Fruit fly (Drosophila melanogaster) whole organism, embryonic: ENCODE data around the gene Cerk.

Source experiments
- B-H1 ChIP-seq: fragments of 200-800 bp; sonication (Bioruptor generic); IDR thresholded peaks from 3 replicates; pipeline ENCODE4 v1.3.6; 2022; ENCODE audit warnings: missing biosample characterization, missing genetic modification characterization
- CG10267 ChIP-seq: fragments of 200-800 bp; sonication (Bioruptor generic); optimal IDR thresholded peaks from 2 replicates; lab custom pipeline; 2018; ENCODE audit warnings: missing biosample characterization, mild to moderate bottlenecking, missing genetic modification characterization, moderate library complexity
- CG11560 ChIP-seq: fragments of 200-800 bp; sonication (Bioruptor generic); IDR thresholded peaks from 3 replicates; pipeline ENCODE4 v1.3.6; 2022; ENCODE audit warnings: missing biosample characterization, missing genetic modification characterization
- CG11695 ChIP-seq: fragments of 200-800 bp; sonication (Bioruptor generic); IDR thresholded peaks from 3 replicates; pipeline ENCODE4 v1.3.6; 2022; ENCODE audit warnings: missing biosample characterization, missing genetic modification characterization
- CG13123 ChIP-seq: fragments of 200-800 bp; sonication (Bioruptor generic); optimal IDR thresholded peaks from 2 replicates; lab custom pipeline; 2016; ENCODE audit warnings: missing biosample characterization, missing genetic modification characterization
- CG13287 ChIP-seq: fragments of 200-800 bp; sonication (Bioruptor generic); IDR thresholded peaks from 2 replicates; pipeline ENCODE4 v1.3.6; 2022; ENCODE audit warnings: missing biosample characterization, missing genetic modification characterization; ENCODE audit not compliant: partially characterized antibody
- CG15479 ChIP-seq: fragments of 200-800 bp; sonication (Bioruptor generic); optimal IDR thresholded peaks from 3 replicates; lab custom pipeline; 2019; ENCODE audit warnings: missing biosample characterization, mild to moderate bottlenecking, missing genetic modification characterization, moderate library complexity
- CG15514 ChIP-seq: fragments of 200-800 bp; sonication (Bioruptor generic); optimal IDR thresholded peaks from 3 replicates; lab custom pipeline; 2017; ENCODE audit warnings: missing biosample characterization, missing genetic modification characterization, mild to moderate bottlenecking, moderate library complexity, missing genetic modification reagents
- CG17186 ChIP-seq: fragments of 200-800 bp; sonication (Bioruptor generic); optimal IDR thresholded peaks from 3 replicates; lab custom pipeline; 2017; ENCODE audit warnings: missing biosample characterization, missing genetic modification reagents, missing genetic modification characterization
- CG18011 ChIP-seq: fragments of 200-800 bp; sonication (Bioruptor generic); optimal IDR thresholded peaks from 2 replicates; lab custom pipeline; 2017; ENCODE audit warnings: missing biosample characterization, missing genetic modification characterization, mild to moderate bottlenecking, moderate library complexity, missing genotype
- CG2199 ChIP-seq: fragments of 200-800 bp; sonication (Bioruptor generic); IDR thresholded peaks from 3 replicates; pipeline ENCODE4 v1.3.6; 2022; ENCODE audit warnings: missing biosample characterization, missing genetic modification characterization
- CG5245 ChIP-seq: fragments of 200-800 bp; sonication (Bioruptor generic); optimal IDR thresholded peaks from 3 replicates; lab custom pipeline; 2016; ENCODE audit warnings: missing biosample characterization, missing genetic modification characterization
- CG6765 ChIP-seq: fragments of 200-800 bp; sonication (Bioruptor generic); optimal IDR thresholded peaks from 3 replicates; lab custom pipeline; 2017; ENCODE audit warnings: missing biosample characterization, mild to moderate bottlenecking, missing genetic modification characterization
- CG9215 ChIP-seq: fragments of 200-800 bp; sonication (Bioruptor generic); IDR thresholded peaks from 2 replicates; pipeline ENCODE4 v1.3.6; 2022; ENCODE audit warnings: missing biosample characterization, missing genetic modification characterization
- CG9437 ChIP-seq: fragments of 200-800 bp; sonication (Bioruptor generic); optimal IDR thresholded peaks from 2 replicates; lab custom pipeline; 2018; ENCODE audit warnings: missing biosample characterization, mild to moderate bottlenecking, missing genetic modification characterization
- CG9817 ChIP-seq: fragments of 200-800 bp; sonication (Bioruptor generic); optimal IDR thresholded peaks from 2 replicates; lab custom pipeline; 2018; ENCODE audit warnings: missing biosample characterization, mild to moderate bottlenecking, missing genetic modification characterization, moderate library complexity
- CTCF ChIP-seq: fragments of 200-800 bp; sonication (Bioruptor generic); optimal IDR thresholded peaks from 2 replicates; lab custom pipeline; 2017; ENCODE audit warnings: missing biosample characterization, mild to moderate bottlenecking, missing genetic modification characterization, moderate library complexity
- CoRest ChIP-seq: fragments of 200-800 bp; sonication (Bioruptor generic); optimal IDR thresholded peaks from 3 replicates; lab custom pipeline; 2018; ENCODE audit warnings: missing biosample characterization, mild to moderate bottlenecking, missing genetic modification characterization, moderate library complexity
- Dek ChIP-seq: fragments of 200-800 bp; sonication (Bioruptor generic); optimal IDR thresholded peaks from 3 replicates; lab custom pipeline; 2019; ENCODE audit warnings: missing biosample characterization, mild to moderate bottlenecking, missing genetic modification characterization, moderate library complexity
- Ets65A ChIP-seq: fragments of 200-800 bp; sonication (Bioruptor generic); peaks from one replicate; lab custom pipeline; 2016; ENCODE audit warnings: missing biosample characterization, missing genetic modification characterization
- Fer1 ChIP-seq: fragments of 200-800 bp; sonication (Bioruptor generic); optimal IDR thresholded peaks from 2 replicates; lab custom pipeline; 2017; ENCODE audit warnings: missing biosample characterization, mild to moderate bottlenecking, missing genetic modification characterization
- GATAe ChIP-seq: fragments of 200-800 bp; sonication (Bioruptor generic); conservative IDR thresholded peaks from 2 replicates; pipeline ENCODE4 v1.3.6; 2022; ENCODE audit warnings: missing biosample characterization, missing genetic modification characterization
- Hmr ChIP-seq: fragments of 200-800 bp; sonication (Bioruptor generic); optimal IDR thresholded peaks from 3 replicates; lab custom pipeline; 2017; ENCODE audit warnings: mild to moderate bottlenecking, missing biosample characterization, missing genetic modification reagents, missing genetic modification characterization
- Kr ChIP-seq: fragments of 200-800 bp; sonication (Bioruptor generic); optimal IDR thresholded peaks from 2 replicates; lab custom pipeline; 2017; ENCODE audit warnings: missing biosample characterization, mild to moderate bottlenecking, missing genetic modification characterization
- MESR4 ChIP-seq: fragments of 200-800 bp; sonication (Bioruptor generic); optimal IDR thresholded peaks from 2 replicates; lab custom pipeline; 2018; ENCODE audit warnings: missing biosample characterization, mild to moderate bottlenecking, missing genetic modification characterization, moderate library complexity
- Poxn ChIP-seq: fragments of 200-800 bp; sonication (Bioruptor generic); IDR thresholded peaks from 2 replicates; pipeline ENCODE4 v1.3.6; 2022; ENCODE audit warnings: missing biosample characterization, missing genetic modification characterization
- Sry-δ ChIP-seq: fragments of 200-800 bp; sonication (Bioruptor generic); optimal IDR thresholded peaks from 2 replicates; lab custom pipeline; 2016; ENCODE audit warnings: missing biosample characterization, missing genetic modification characterization
- Ssrp ChIP-seq: fragments of 200-800 bp; sonication (Bioruptor generic); optimal IDR thresholded peaks from 2 replicates; lab custom pipeline; 2018; ENCODE audit warnings: missing biosample characterization, mild to moderate bottlenecking, missing genetic modification characterization, moderate library complexity
- Stat92E ChIP-seq, 3 experiments: fragments of >200 bp in 2 of 3; fragments of 200-800 bp in 1 of 3; sonication (Bioruptor generic) in 1 of 3; optimal IDR thresholded peaks; 2 replicates each; lab custom pipeline; 2017 to 2019; ENCODE audit warnings: missing biosample characterization in 3 of 3, missing genetic modification characterization in 3 of 3, mild to moderate bottlenecking in 1 of 3, moderate library complexity in 1 of 3
- Tbp ChIP-seq: fragments of >200 bp; optimal IDR thresholded peaks from 2 replicates; lab custom pipeline; 2018; ENCODE audit warnings: missing biosample characterization, missing genetic modification characterization
- Xrp1 ChIP-seq: fragments of 200-800 bp; sonication (Bioruptor generic); IDR thresholded peaks from 2 replicates; pipeline ENCODE4 v1.3.6; 2022; ENCODE audit warnings: missing biosample characterization, missing genetic modification characterization
- ab ChIP-seq: fragments of 200-800 bp; sonication (Bioruptor generic); optimal IDR thresholded peaks from 2 replicates; lab custom pipeline; 2016; ENCODE audit warnings: missing biosample characterization, missing genetic modification characterization
- ato ChIP-seq: fragments of 200-800 bp; sonication (Bioruptor generic); IDR thresholded peaks from 2 replicates; pipeline ENCODE4 v1.3.6; 2022; ENCODE audit warnings: missing biosample characterization, missing genetic modification characterization; ENCODE audit not compliant: partially characterized antibody
- bbx ChIP-seq: fragments of 200-800 bp; sonication (Bioruptor generic); IDR thresholded peaks from 2 replicates; pipeline ENCODE4 v1.3.6; 2022; ENCODE audit warnings: missing biosample characterization, missing genetic modification characterization; ENCODE audit not compliant: partially characterized antibody
- bowl ChIP-seq: fragments of 200-800 bp; sonication (Bioruptor generic); IDR thresholded peaks from 2 replicates; pipeline ENCODE4 v1.3.6; 2022; ENCODE audit warnings: missing biosample characterization, missing genetic modification characterization
- dati ChIP-seq: fragments of 200-800 bp; sonication (Bioruptor generic); IDR thresholded peaks from 2 replicates; pipeline ENCODE4 v1.3.6; 2022; ENCODE audit warnings: missing biosample characterization, missing genetic modification characterization
- fd3F ChIP-seq: fragments of 200-800 bp; sonication (Bioruptor generic); optimal IDR thresholded peaks from 2 replicates; lab custom pipeline; 2018; ENCODE audit warnings: missing biosample characterization, mild to moderate bottlenecking, missing genetic modification characterization, moderate library complexity
- gem ChIP-seq: fragments of 200-800 bp; sonication (Bioruptor generic); optimal IDR thresholded peaks from 2 replicates; lab custom pipeline; 2019; ENCODE audit warnings: missing biosample characterization, mild to moderate bottlenecking, missing genetic modification characterization, moderate library complexity
- gt ChIP-seq: fragments of 200-800 bp; sonication (Bioruptor generic); IDR thresholded peaks from 2 replicates; pipeline ENCODE4 v1.3.6; 2022; ENCODE audit warnings: missing biosample characterization, missing genetic modification characterization
- jigr1 ChIP-seq: fragments of 200-800 bp; sonication (Bioruptor generic); IDR thresholded peaks from 3 replicates; pipeline ENCODE4 v1.3.6; 2022; ENCODE audit warnings: missing biosample characterization, missing genetic modification characterization
- kah ChIP-seq: fragments of 200-800 bp; sonication (Bioruptor generic); optimal IDR thresholded peaks from 2 replicates; lab custom pipeline; 2018; ENCODE audit warnings: missing biosample characterization, mild to moderate bottlenecking, missing genetic modification characterization
- knrl ChIP-seq: fragments of 200-800 bp; sonication (Bioruptor generic); IDR thresholded peaks from 3 replicates; pipeline ENCODE4 v1.3.6; 2022; ENCODE audit warnings: missing biosample characterization, missing genetic modification characterization; ENCODE audit not compliant: partially characterized antibody
- lilli ChIP-seq: fragments of 200-800 bp; sonication (Bioruptor generic); optimal IDR thresholded peaks from 3 replicates; lab custom pipeline; 2016; ENCODE audit warnings: missing biosample characterization, missing genetic modification characterization
- pum ChIP-seq: fragments of 200-800 bp; sonication (Bioruptor generic); optimal IDR thresholded peaks from 2 replicates; lab custom pipeline; 2016; ENCODE audit warnings: missing biosample characterization, missing genetic modification characterization
- pzg ChIP-seq: fragments of 200-800 bp; sonication (Bioruptor generic); optimal IDR thresholded peaks from 3 replicates; lab custom pipeline; 2018; ENCODE audit warnings: missing biosample characterization, mild to moderate bottlenecking, missing genetic modification characterization, moderate library complexity
- sens ChIP-seq: fragments of 200-800 bp; sonication (Bioruptor generic); peaks from one replicate; lab custom pipeline; 2016; ENCODE audit warnings: missing biosample characterization, missing genetic modification characterization
- seq ChIP-seq: fragments of 200-800 bp; sonication (Bioruptor generic); IDR thresholded peaks from 2 replicates; pipeline ENCODE4 v1.3.6; 2022; ENCODE audit warnings: missing biosample characterization, missing genetic modification characterization
- tll ChIP-seq, 2 experiments: fragments of 200-800 bp in 1 of 2; fragments of >200 bp in 1 of 2; sonication (Bioruptor generic) in 1 of 2; optimal IDR thresholded peaks; 2 replicates each; lab custom pipeline; 2017 to 2019; ENCODE audit warnings: missing biosample characterization in 2 of 2, missing genetic modification characterization in 2 of 2, mild to moderate bottlenecking in 1 of 2, moderate library complexity in 1 of 2
- trem ChIP-seq: fragments of 200-800 bp; optimal IDR thresholded peaks from 3 replicates; lab custom pipeline; 2019; ENCODE audit warnings: missing biosample characterization, mild to moderate bottlenecking, missing genetic modification characterization, moderate library complexity
- tup ChIP-seq: fragments of 200-800 bp; sonication (Bioruptor generic); optimal IDR thresholded peaks from 2 replicates; lab custom pipeline; 2016; ENCODE audit warnings: missing biosample characterization, mild to moderate bottlenecking, missing genetic modification characterization, moderate library complexity

Gene Cerk

dm6 chr3R:5354373-5355134, 13.6 kb downstream of the Cerk start, which contains the start of the genes CG11999 and CG1161 (continued):
- peak; percentile 33 for TF ChIP-seq pzg
- TF ChIP-seq CG6765 (GFP tag; lab: Kevin White, UChicago) = no peak
- TF ChIP-seq gem (tag; lab: Kevin White, UChicago) = no peak
- TF ChIP-seq jigr1 (GFP tag; lab: Robert Waterston, UW) = no peak
- no peak for TF ChIP-seq CG15479 (GFP tag; lab: Kevin White, UChicago)
- TF ChIP-seq sens (GFP tag; lab: Kevin White, UChicago) = peak; percentile 82
- no peak for TF ChIP-seq CG5245 (GFP tag; lab: Kevin White, UChicago)
- peak; percentile 26 for TF ChIP-seq CG17186 (GFP tag; lab: Kevin White, UChicago)
- TF ChIP-seq pum (GFP tag; lab: Kevin White, UChicago) = no peak
- no peak for TF ChIP-seq Xrp1 (GFP tag; lab: Robert Waterston, UW)
- no peak for TF ChIP-seq Ssrp
- TF ChIP-seq Dek (tag; lab: Kevin White, UChicago) = no peak
- TF ChIP-seq CG10267 (tag; lab: Kevin White, UChicago) = peak; percentile 43
- TF ChIP-seq Tbp (GFP tag; lab: Kevin White, UChicago) = no peak
- peak; percentile 40; the same call in 1 of the 3 replicates for TF ChIP-seq knrl (GFP tag; lab: Robert Waterston, UW)
- no peak for TF ChIP-seq CG9215
- TF ChIP-seq CG2199 (GFP tag; lab: Robert Waterston, UW) = no peak
- TF ChIP-seq CG15514 (GFP tag; lab: Kevin White, UChicago) = peak; percentile 99
- no peak for TF ChIP-seq Ets65A (GFP tag; lab: Kevin White, UChicago)
- no peak for TF ChIP-seq bbx (GFP tag; lab: Robert Waterston, UW)
- no peak for TF ChIP-seq GATAe
- TF ChIP-seq seq (GFP tag; lab: Robert Waterston, UW) = no peak
- peak; percentile 30 for TF ChIP-seq trem (tag; lab: Kevin White, UChicago)
- no peak for TF ChIP-seq ato (GFP tag; lab: Robert Waterston, UW)
- no peak for TF ChIP-seq tll (GFP tag; optimal IDR thresholded peaks at IDR 0.05; lab: Kevin White, UChicago)
- TF ChIP-seq bowl = no peak
- TF ChIP-seq Stat92E (GFP tag; optimal IDR thresholded peaks at IDR 0.05; lab: Kevin White, UChicago) = no peak
- TF ChIP-seq B-H1 = no peak
- TF ChIP-seq CoRest = peak; percentile 49
- no peak for TF ChIP-seq Poxn (GFP tag; lab: Robert Waterston, UW)
- no peak for TF ChIP-seq CG11560
- TF ChIP-seq fd3F (GFP tag; lab: Kevin White, UChicago) = no peak
- TF ChIP-seq Kr = no peak
- TF ChIP-seq gt (GFP tag; lab: Robert Waterston, UW) = no peak
- TF ChIP-seq dati = no peak
- TF ChIP-seq CG13287 (GFP tag; lab: Robert Waterston, UW) = peak; percentile 38
- no peak for TF ChIP-seq ab
- TF ChIP-seq CG9437 (GFP tag; lab: Kevin White, UChicago) = peak; percentile 10
- TF ChIP-seq CTCF (GFP tag; lab: Kevin White, UChicago) = no peak
- no peak for TF ChIP-seq Fer1 (GFP tag; lab: Kevin White, UChicago)
- TF ChIP-seq CG13123 (GFP tag; lab: Kevin White, UChicago) = no peak
- TF ChIP-seq lilli (GFP tag; lab: Kevin White, UChicago) = peak; percentile 4
- no peak for TF ChIP-seq CG9817 (tag; lab: Kevin White, UChicago)
- TF ChIP-seq CG18011 (GFP tag; lab: Kevin White, UChicago) = no peak
- TF ChIP-seq MESR4 (GFP tag; lab: Kevin White, UChicago) = peak; percentile 66
- no peak for TF ChIP-seq Sry-δ (GFP tag; lab: Kevin White, UChicago)
- TF ChIP-seq tup (GFP tag; lab: Kevin White, UChicago) = no peak
- peak; percentile 26 for TF ChIP-seq Hmr (GFP tag; lab: Kevin White, UChicago)
- no peak for TF ChIP-seq kah (GFP tag; lab: Kevin White, UChicago)
- TF ChIP-seq CG11695 (GFP tag; lab: Robert Waterston, UW) = no peak
